In genomic region chrX:13356469-13356868, ce11 we compare ENCODE assay signal across 5 worm cellular contexts.
TF ChIP-seq lines count a peak whose summit lies in the region.

No protein-coding gene starts in this region.

TF ChIP-seq in whole organism, L1 larva, 84 proteins besides CTCF, POLR2A, EP300 and RAD21 (continued from another document and continues in another):
- peak; percentile 92 for TF ChIP-seq blmp-1 (tag; optimal IDR thresholded peaks at IDR 0.05; lab: Kevin White, UChicago)
- TF ChIP-seq egl-13 (tag; optimal IDR thresholded peaks at IDR 0.05; lab: Kevin White, UChicago): no peak
- TF ChIP-seq pqm-1 (tag; optimal IDR thresholded peaks at IDR 0.05; lab: Kevin White, UChicago): no peak
- TF ChIP-seq hlh-4 (tag; optimal IDR thresholded peaks at IDR 0.05; lab: Kevin White, UChicago): no peak
- no peak for TF ChIP-seq nhr-76 (tag; optimal IDR thresholded peaks at IDR 0.05; lab: Kevin White, UChicago)
- no peak for TF ChIP-seq nhr-28 (tag; optimal IDR thresholded peaks at IDR 0.05; lab: Kevin White, UChicago)
- no peak for TF ChIP-seq lir-3 (tag; optimal IDR thresholded peaks at IDR 0.05; lab: Kevin White, UChicago; ENCODE audit: poor library complexity)
- peak; percentile 23 for TF ChIP-seq C16A3.4 (tag; optimal IDR thresholded peaks at IDR 0.05; lab: Kevin White, UChicago)
- no peak for TF ChIP-seq ceh-88 (GFP tag; IDR thresholded peaks at IDR 0.05; lab: Robert Waterston, UW)
- no peak for TF ChIP-seq ces-1 (GFP tag; optimal IDR thresholded peaks at IDR 0.05; lab: Kevin White, UChicago)
- TF ChIP-seq sptf-1 (tag; optimal IDR thresholded peaks at IDR 0.05; lab: Kevin White, UChicago): no peak
- TF ChIP-seq jun-1 (tag; optimal IDR thresholded peaks at IDR 0.05; lab: Kevin White, UChicago): peak; percentile 72
- TF ChIP-seq nhr-85 (tag; lab: Kevin White, UChicago): peak; percentile 99
- no peak for TF ChIP-seq lin-15B (tag; optimal IDR thresholded peaks at IDR 0.05; lab: Kevin White, UChicago)
- TF ChIP-seq snpc-4 (tag; optimal IDR thresholded peaks at IDR 0.05; lab: Kevin White, UChicago): no peak
- TF ChIP-seq elt-3 (tag; optimal IDR thresholded peaks at IDR 0.05; lab: Kevin White, UChicago): peak in 4 of 6 experiments; percentile 2 to 91 (median 64)
- TF ChIP-seq hlh-17 (GFP tag; optimal IDR thresholded peaks at IDR 0.05; lab: Kevin White, UChicago; ENCODE audit: borderline replicate concordance): no peak
- peak; percentile 94 for TF ChIP-seq lin-14 (GFP tag; optimal IDR thresholded peaks at IDR 0.05; lab: Kevin White, UChicago)
- peak; percentile 75 for TF ChIP-seq nhr-90 (tag; optimal IDR thresholded peaks at IDR 0.05; lab: Kevin White, UChicago; ENCODE audit: poor library complexity)
- no peak for TF ChIP-seq F16B12.6 (tag; optimal IDR thresholded peaks at IDR 0.05; lab: Kevin White, UChicago)
- TF ChIP-seq fkh-4 (tag; optimal IDR thresholded peaks at IDR 0.05; lab: Kevin White, UChicago; ENCODE audit: borderline replicate concordance): no peak
- no peak for TF ChIP-seq vab-15 (tag; optimal IDR thresholded peaks at IDR 0.05; lab: Kevin White, UChicago)
- TF ChIP-seq grh-1 (GFP tag; IDR thresholded peaks at IDR 0.05; lab: Robert Waterston, UW): peak; percentile 71
- TF ChIP-seq nhr-11 (tag; optimal IDR thresholded peaks at IDR 0.05; lab: Kevin White, UChicago): peak; percentile 20
- TF ChIP-seq ets-5 (GFP tag; IDR thresholded peaks at IDR 0.05; lab: Robert Waterston, UW): no peak
- TF ChIP-seq nhr-12 (tag; optimal IDR thresholded peaks at IDR 0.05; lab: Kevin White, UChicago): no peak
- TF ChIP-seq dsc-1 (tag; optimal IDR thresholded peaks at IDR 0.05; lab: Kevin White, UChicago): no peak

TF ChIP-seq in whole organism, L2 larva, 48 proteins besides CTCF, POLR2A, EP300 and RAD21 (continued from another document and continues in another):
- TF ChIP-seq nhr-12 (tag; optimal IDR thresholded peaks at IDR 0.05; lab: Kevin White, UChicago) (no peak), nhr-6 (tag; optimal IDR thresholded peaks at IDR 0.05; lab: Kevin White, UChicago) (peak; percentile 29), nhr-10 (tag; optimal IDR thresholded peaks at IDR 0.05; lab: Kevin White, UChicago) (no peak), crh-2 (tag; optimal IDR thresholded peaks at IDR 0.05; lab: Kevin White, UChicago) (peak; percentile 82), unc-62 (GFP tag; optimal IDR thresholded peaks at IDR 0.05; lab: Kevin White, UChicago) (no peak), sma-3 (GFP tag; optimal IDR thresholded peaks at IDR 0.05; lab: Kevin White, UChicago) (peak; percentile 84), Y55F3AM.14 (GFP tag; optimal IDR thresholded peaks at IDR 0.05; lab: Kevin White, UChicago) (peak; percentile 54), ztf-4 (tag; optimal IDR thresholded peaks at IDR 0.05; lab: Kevin White, UChicago) (peak; percentile 34), dmd-4 (tag; optimal IDR thresholded peaks at IDR 0.05; lab: Kevin White, UChicago) (no peak), nhr-11 (tag; optimal IDR thresholded peaks at IDR 0.05; lab: Kevin White, UChicago) (no peak), egl-27 (tag; optimal IDR thresholded peaks at IDR 0.05; lab: Kevin White, UChicago) (peak; percentile 77), nhr-21 (tag; optimal IDR thresholded peaks at IDR 0.05; lab: Kevin White, UChicago) (peak; percentile 93), nhr-25 (tag; optimal IDR thresholded peaks at IDR 0.05; lab: Kevin White, UChicago) (peak; percentile 86), mbf-1 (tag; optimal IDR thresholded peaks at IDR 0.05; lab: Kevin White, UChicago) (no peak), unc-39 (tag; optimal IDR thresholded peaks at IDR 0.05; lab: Kevin White, UChicago) (no peak), ceh-16 (tag; optimal IDR thresholded peaks at IDR 0.05; lab: Kevin White, UChicago) (no peak), nhr-77 (tag; optimal IDR thresholded peaks at IDR 0.05; lab: Kevin White, UChicago) (no peak), mab-5 (tag; optimal IDR thresholded peaks at IDR 0.05; lab: Kevin White, UChicago) (no peak), snpc-4 (tag; optimal IDR thresholded peaks at IDR 0.05; lab: Kevin White, UChicago) (no peak), lin-11 (tag; optimal IDR thresholded peaks at IDR 0.05; lab: Kevin White, UChicago) (peak; percentile 11), zag-1 (tag; optimal IDR thresholded peaks at IDR 0.05; lab: Kevin White, UChicago) (no peak), aly-2 (tag; optimal IDR thresholded peaks at IDR 0.05; lab: Kevin White, UChicago) (no peak), elt-1 (tag; optimal IDR thresholded peaks at IDR 0.05; lab: Kevin White, UChicago) (no peak), peb-1 (tag; optimal IDR thresholded peaks at IDR 0.05; lab: Kevin White, UChicago) (no peak), gmeb-1 (tag; optimal IDR thresholded peaks at IDR 0.05; lab: Kevin White, UChicago) (peak; percentile 2), ceh-82 (tag; optimal IDR thresholded peaks at IDR 0.05; lab: Kevin White, UChicago) (no peak), ztf-11 (tag; optimal IDR thresholded peaks at IDR 0.05; lab: Kevin White, UChicago) (no peak), lin-39 (tag; optimal IDR thresholded peaks at IDR 0.05; lab: Kevin White, UChicago) (no peak), C34F6.9 (tag; optimal IDR thresholded peaks at IDR 0.05; lab: Kevin White, UChicago) (no peak)

TF ChIP-seq in whole organism, L3 larva, 47 proteins besides CTCF, POLR2A, EP300 and RAD21 (continued from another document):
- TF ChIP-seq nhr-43 (tag; optimal IDR thresholded peaks at IDR 0.05; lab: Kevin White, UChicago; ENCODE audit: poor library complexity, severe bottlenecking): peak; percentile 90
- TF ChIP-seq fos-1 (tag; optimal IDR thresholded peaks at IDR 0.05; lab: Kevin White, UChicago): no peak
- peak; percentile 21 for TF ChIP-seq pha-4 (tag; optimal IDR thresholded peaks at IDR 0.05; lab: Kevin White, UChicago)
- no peak for TF ChIP-seq ceh-16 (tag; optimal IDR thresholded peaks at IDR 0.05; lab: Kevin White, UChicago)
- TF ChIP-seq nfya-1 (tag; optimal IDR thresholded peaks at IDR 0.05; lab: Kevin White, UChicago; ENCODE audit: insufficient read depth): peak; percentile 44
- TF ChIP-seq ama-1 (optimal IDR thresholded peaks at IDR 0.05; lab: Kevin White, UChicago): no peak
- no peak for TF ChIP-seq snpc-4 (tag; optimal IDR thresholded peaks at IDR 0.05; lab: Kevin White, UChicago)
- peak; percentile 86 for TF ChIP-seq mdl-1 (tag; optimal IDR thresholded peaks at IDR 0.05; lab: Kevin White, UChicago)
- peak; percentile 45 for TF ChIP-seq R02D3.7 (tag; optimal IDR thresholded peaks at IDR 0.05; lab: Kevin White, UChicago)
- no peak for TF ChIP-seq nhr-67 (tag; optimal IDR thresholded peaks at IDR 0.05; lab: Kevin White, UChicago)
- peak; percentile 60 for TF ChIP-seq tbx-2 (tag; optimal IDR thresholded peaks at IDR 0.05; lab: Kevin White, UChicago)
- TF ChIP-seq fkh-10 (GFP tag; optimal IDR thresholded peaks at IDR 0.05; lab: Kevin White, UChicago): no peak
- TF ChIP-seq eor-1 (tag; optimal IDR thresholded peaks at IDR 0.05; lab: Kevin White, UChicago): no peak
- no peak for TF ChIP-seq egl-5 (tag; optimal IDR thresholded peaks at IDR 0.05; lab: Kevin White, UChicago)
- TF ChIP-seq daf-12 (tag; optimal IDR thresholded peaks at IDR 0.05; lab: Kevin White, UChicago): no peak
- no peak for TF ChIP-seq ZK546.5 (tag; optimal IDR thresholded peaks at IDR 0.05; lab: Kevin White, UChicago)
- no peak for TF ChIP-seq sea-2 (GFP tag; optimal IDR thresholded peaks at IDR 0.05; lab: Kevin White, UChicago)
- no peak for TF ChIP-seq aly-2 (tag; optimal IDR thresholded peaks at IDR 0.05; lab: Kevin White, UChicago)
- TF ChIP-seq ztf-4 (tag; optimal IDR thresholded peaks at IDR 0.05; lab: Kevin White, UChicago): no peak
- TF ChIP-seq lin-15B (tag; optimal IDR thresholded peaks at IDR 0.05; lab: Kevin White, UChicago): no peak
- TF ChIP-seq lin-39 (tag; optimal IDR thresholded peaks at IDR 0.05; lab: Kevin White, UChicago): no peak
- peak; percentile 87 for TF ChIP-seq jun-1 (tag; optimal IDR thresholded peaks at IDR 0.05; lab: Kevin White, UChicago)
- TF ChIP-seq elt-3 (tag; optimal IDR thresholded peaks at IDR 0.05; lab: Kevin White, UChicago): peak in 1 of 3 experiments; percentile 75
- peak; percentile 71 for TF ChIP-seq pqm-1 (tag; optimal IDR thresholded peaks at IDR 0.05; lab: Kevin White, UChicago)
- TF ChIP-seq skn-1 (tag; optimal IDR thresholded peaks at IDR 0.05; lab: Kevin White, UChicago): no peak

TF ChIP-seq in whole organism, L4 larva, 104 proteins besides CTCF, POLR2A, EP300 and RAD21 (continued from another document and continues in another):
- TF ChIP-seq zag-1 (tag; optimal IDR thresholded peaks at IDR 0.05; lab: Kevin White, UChicago) (no peak), nhr-42 (GFP tag; IDR thresholded peaks at IDR 0.05; lab: Robert Waterston, UW) (no peak), T26A8.4 (GFP tag; IDR thresholded peaks at IDR 0.05; lab: Robert Waterston, UW) (0 out of 2 replicates have a peak, but pooled peaks have one; percentile 40), nhr-6 (tag; optimal IDR thresholded peaks at IDR 0.05; lab: Kevin White, UChicago) (peak; percentile 14), madf-9 (GFP tag; conservative IDR thresholded peaks at IDR 0.05; lab: Robert Waterston, UW) (no peak; the same call in 1 of the 2 replicates), Y105C5A.15 (GFP tag; IDR thresholded peaks at IDR 0.05; lab: Robert Waterston, UW) (no peak), lim-7 (GFP tag; IDR thresholded peaks at IDR 0.05; lab: Robert Waterston, UW) (no peak), ama-1 (optimal IDR thresholded peaks at IDR 0.05; lab: Kevin White, UChicago) (no peak), ZK337.2 (GFP tag; IDR thresholded peaks at IDR 0.05; lab: Robert Waterston, UW) (no peak), snpc-4 (tag; optimal IDR thresholded peaks at IDR 0.05; lab: Kevin White, UChicago) (no peak), php-3 (GFP tag; IDR thresholded peaks at IDR 0.05; lab: Robert Waterston, UW) (no peak), skn-1 (tag; optimal IDR thresholded peaks at IDR 0.05; lab: Kevin White, UChicago) (no peak), F26F4.8 (GFP tag; conservative IDR thresholded peaks at IDR 0.05; lab: Robert Waterston, UW) (no peak), Y48G9A.11 (GFP tag; IDR thresholded peaks at IDR 0.05; lab: Robert Waterston, UW) (no peak), rbr-2 (tag; optimal IDR thresholded peaks at IDR 0.05; lab: Kevin White, UChicago) (no peak), nhr-10 (tag; optimal IDR thresholded peaks at IDR 0.05; lab: Kevin White, UChicago) (peak; percentile 78), nhr-41 (GFP tag; IDR thresholded peaks at IDR 0.05; lab: Robert Waterston, UW) (no peak), ZK546.5 (tag; optimal IDR thresholded peaks at IDR 0.05; lab: Kevin White, UChicago) (no peak), nhr-77 (tag; optimal IDR thresholded peaks at IDR 0.05; lab: Kevin White, UChicago) (peak; percentile 75), mep-1 (tag; optimal IDR thresholded peaks at IDR 0.05; lab: Kevin White, UChicago) (peak; percentile 80), nhr-25 (tag; optimal IDR thresholded peaks at IDR 0.05; lab: Kevin White, UChicago; ENCODE audit: borderline replicate concordance, insufficient read depth) (peak; percentile 83), dmd-6 (GFP tag; IDR thresholded peaks at IDR 0.05; lab: Robert Waterston, UW) (peak; percentile 98), dmd-9 (GFP tag; IDR thresholded peaks at IDR 0.05; lab: Robert Waterston, UW) (no peak), Y75B8A.6 (GFP tag; IDR thresholded peaks at IDR 0.05; lab: Robert Waterston, UW) (no peak), mdl-1 (tag; optimal IDR thresholded peaks at IDR 0.05; lab: Kevin White, UChicago) (peak; percentile 89 to 92), dmd-8 (GFP tag; IDR thresholded peaks at IDR 0.05; lab: Robert Waterston, UW) (no peak), unc-39 (tag; optimal IDR thresholded peaks at IDR 0.05; lab: Kevin White, UChicago) (no peak), aly-2 (tag; optimal IDR thresholded peaks at IDR 0.05; lab: Kevin White, UChicago) (no peak), ceh-32 (tag; optimal IDR thresholded peaks at IDR 0.05; lab: Kevin White, UChicago; ENCODE audit: poor library complexity) (no peak), hif-1 (tag; optimal IDR thresholded peaks at IDR 0.05; lab: Kevin White, UChicago) (peak in 1 of 2 experiments; percentile 82), F49E8.2 (tag; optimal IDR thresholded peaks at IDR 0.05; lab: Kevin White, UChicago; ENCODE audit: borderline replicate concordance) (no peak), ceh-44 (GFP tag; IDR thresholded peaks at IDR 0.05; lab: Robert Waterston, UW) (no peak), unc-130 (GFP tag; optimal IDR thresholded peaks at IDR 0.05; lab: Kevin White, UChicago) (no peak)

TF ChIP-seq in whole organism, young adult, 124 proteins besides CTCF, POLR2A, EP300 and RAD21 (continued from another document and continues in another):
- TF ChIP-seq rec-8 (tag; optimal IDR thresholded peaks at IDR 0.05; lab: Kevin White, UChicago): no peak
- no peak for TF ChIP-seq F57C9.4 (tag; optimal IDR thresholded peaks at IDR 0.05; lab: Kevin White, UChicago)
- TF ChIP-seq nhr-80 (tag; optimal IDR thresholded peaks at IDR 0.05; lab: Kevin White, UChicago): peak; percentile 89
- TF ChIP-seq athp-1 (tag; optimal IDR thresholded peaks at IDR 0.05; lab: Kevin White, UChicago): no peak
- no peak for TF ChIP-seq ztf-18 (tag; optimal IDR thresholded peaks at IDR 0.05; lab: Kevin White, UChicago)
- 0 out of 2 replicates have a peak, but pooled peaks have one; percentile 44 for TF ChIP-seq egl-44 (GFP tag; IDR thresholded peaks at IDR 0.05; lab: Robert Waterston, UW)
- TF ChIP-seq snpc-3.4 (tag; optimal IDR thresholded peaks at IDR 0.05; lab: Kevin White, UChicago): no peak
- no peak for TF ChIP-seq tlf-1 (GFP tag; optimal IDR thresholded peaks at IDR 0.05; lab: Kevin White, UChicago)
- no peak for TF ChIP-seq F57A8.1 (GFP tag; optimal IDR thresholded peaks at IDR 0.05; lab: Kevin White, UChicago)
- no peak for TF ChIP-seq zfh-2 (GFP tag; conservative IDR thresholded peaks at IDR 0.05; lab: Robert Waterston, UW)
- no peak for TF ChIP-seq snpc-1.1 (tag; optimal IDR thresholded peaks at IDR 0.05; lab: Kevin White, UChicago; ENCODE audit: insufficient read depth)
- no peak for TF ChIP-seq lsl-1 (GFP tag; optimal IDR thresholded peaks at IDR 0.05; lab: Kevin White, UChicago)
- peak; percentile 28 for TF ChIP-seq repo-1 (tag; optimal IDR thresholded peaks at IDR 0.05; lab: Kevin White, UChicago)
- TF ChIP-seq ceh-79 (tag; optimal IDR thresholded peaks at IDR 0.05; lab: Kevin White, UChicago): no peak
- TF ChIP-seq lag-1 (GFP tag; IDR thresholded peaks at IDR 0.05; lab: Robert Waterston, UW): no peak
- no peak for TF ChIP-seq let-526 (GFP tag; IDR thresholded peaks at IDR 0.05; lab: Robert Waterston, UW)
- TF ChIP-seq K12H6.12 (tag; optimal IDR thresholded peaks at IDR 0.05; lab: Kevin White, UChicago): no peak
- TF ChIP-seq D2030.7 (GFP tag; IDR thresholded peaks at IDR 0.05; lab: Robert Waterston, UW): no peak
- TF ChIP-seq sea-2 (GFP tag; IDR thresholded peaks at IDR 0.05; lab: Robert Waterston, UW): no peak
- TF ChIP-seq B0019.2 (GFP tag; conservative IDR thresholded peaks at IDR 0.05; lab: Robert Waterston, UW): no peak
- no peak for TF ChIP-seq attf-5 (GFP tag; optimal IDR thresholded peaks at IDR 0.05; lab: Kevin White, UChicago)
- no peak for TF ChIP-seq ceh-58 (GFP tag; IDR thresholded peaks at IDR 0.05; lab: Robert Waterston, UW)
- no peak for TF ChIP-seq lin-26 (GFP tag; IDR thresholded peaks at IDR 0.05; lab: Robert Waterston, UW)
- TF ChIP-seq madf-3 (GFP tag; IDR thresholded peaks at IDR 0.05; lab: Robert Waterston, UW): no peak
- no peak for TF ChIP-seq rcor-1 (GFP tag; IDR thresholded peaks at IDR 0.05; lab: Robert Waterston, UW)
- no peak for TF ChIP-seq F52B5.7 (tag; optimal IDR thresholded peaks at IDR 0.05; lab: Kevin White, UChicago)
- no peak for TF ChIP-seq mes-4 (tag; optimal IDR thresholded peaks at IDR 0.05; lab: Kevin White, UChicago)
- TF ChIP-seq ama-1 (optimal IDR thresholded peaks at IDR 0.05; lab: Kevin White, UChicago): no peak
- no peak for TF ChIP-seq ama-1 (GFP tag; optimal IDR thresholded peaks at IDR 0.05; lab: Kevin White, UChicago)
- peak; percentile 90 for TF ChIP-seq ztf-26 (tag; optimal IDR thresholded peaks at IDR 0.05; lab: Kevin White, UChicago)
- TF ChIP-seq pbrm-1 (GFP tag; IDR thresholded peaks at IDR 0.05; lab: Robert Waterston, UW): no peak
- no peak for TF ChIP-seq egl-18 (GFP tag; IDR thresholded peaks at IDR 0.05; lab: Robert Waterston, UW)
- no peak for TF ChIP-seq hsf-1 (GFP tag; IDR thresholded peaks at IDR 0.05; lab: Robert Waterston, UW)
- TF ChIP-seq unc-130 (GFP tag; optimal IDR thresholded peaks at IDR 0.05; lab: Kevin White, UChicago): no peak
- TF ChIP-seq let-607 (tag; optimal IDR thresholded peaks at IDR 0.05; lab: Kevin White, UChicago): peak in 1 of 2 experiments; percentile 46
- TF ChIP-seq lsy-27 (tag; optimal IDR thresholded peaks at IDR 0.05; lab: Kevin White, UChicago; ENCODE audit: borderline replicate concordance, insufficient read depth): no peak
- no peak for TF ChIP-seq nfya-1 (tag; optimal IDR thresholded peaks at IDR 0.05; lab: Kevin White, UChicago; ENCODE audit: borderline replicate concordance, insufficient read depth)
- no peak for TF ChIP-seq Y95B8A.8 (GFP tag; IDR thresholded peaks at IDR 0.05; lab: Robert Waterston, UW)
